Worm (Caenorhabditis elegans) whole organism, mixed stage, embryonic: ENCODE results near the gene arl-3.

ENCODE experiments used
- M03D4.4 ChIP-seq: sonication (generic microtip); optimal IDR thresholded peaks from 2 replicates; lab custom pipeline; 2017; ENCODE audit warnings: mild to moderate bottlenecking, missing genetic modification characterization, missing compliant biosample characterization
- bed-3 ChIP-seq: fragments of 200-800 bp; sonication (Bioruptor generic); optimal IDR thresholded peaks from 3 replicates; lab custom pipeline; 2018; ENCODE audit warnings: mild to moderate bottlenecking, missing genetic modification characterization, moderate library complexity, missing compliant biosample characterization
- blmp-1 ChIP-seq: fragments of 150-350 bp; optimal IDR thresholded peaks from 2 replicates; lab custom pipeline; 2014; ENCODE audit warnings: missing biosample characterization, missing genetic modification characterization
- ceh-43 ChIP-seq: fragments of 200-800 bp; sonication (Bioruptor generic); optimal IDR thresholded peaks from 2 replicates; lab custom pipeline; 2018; ENCODE audit warnings: mild to moderate bottlenecking, missing genetic modification characterization, moderate library complexity, missing compliant biosample characterization
- ceh-83 ChIP-seq: fragments of 200-800 bp; sonication (Bioruptor generic); optimal IDR thresholded peaks from 2 replicates; lab custom pipeline; 2018; ENCODE audit warnings: mild to moderate bottlenecking, missing genetic modification characterization, missing compliant biosample characterization
- ces-1 ChIP-seq: fragments of 150-350 bp; optimal IDR thresholded peaks from 2 replicates; lab custom pipeline; 2014; ENCODE audit warnings: missing biosample characterization, missing genetic modification reagents, missing genetic modification characterization
- cnd-1 ChIP-seq: fragments of 200-800 bp; sonication (Bioruptor generic); optimal IDR thresholded peaks from 2 replicates; lab custom pipeline; 2018; ENCODE audit warnings: mild to moderate bottlenecking, missing genetic modification characterization, missing compliant biosample characterization
- drap-1 ChIP-seq: fragments of 200-800 bp; sonication (Bioruptor generic); optimal IDR thresholded peaks from 3 replicates; lab custom pipeline; 2018; ENCODE audit warnings: mild to moderate bottlenecking, missing genetic modification characterization, missing compliant biosample characterization
- elt-1 ChIP-seq: sonication (generic microtip); optimal IDR thresholded peaks from 2 replicates; lab custom pipeline; 2017; ENCODE audit warnings: missing genetic modification characterization, mild to moderate bottlenecking, missing compliant biosample characterization, antibody characterized with exemption, moderate library complexity, borderline replicate concordance; ENCODE audit not compliant: insufficient read depth
- elt-3 ChIP-seq: fragments of 150-350 bp; optimal IDR thresholded peaks from 2 replicates; lab custom pipeline; 2014; ENCODE audit warnings: missing biosample characterization, missing genetic modification characterization
- flh-1 ChIP-seq: fragments of 200-800 bp; sonication (Bioruptor generic); optimal IDR thresholded peaks from 2 replicates; lab custom pipeline; 2018; ENCODE audit warnings: mild to moderate bottlenecking, missing genetic modification characterization, moderate library complexity, missing compliant biosample characterization
- ham-2 ChIP-seq: fragments of 200-800 bp; sonication (Bioruptor generic); optimal IDR thresholded peaks from 2 replicates; lab custom pipeline; 2018; ENCODE audit warnings: mild to moderate bottlenecking, missing genetic modification characterization, missing compliant biosample characterization
- hlh-1 ChIP-seq: fragments of 150-350 bp; optimal IDR thresholded peaks from 2 replicates; lab custom pipeline; 2014; ENCODE audit warnings: missing biosample characterization, missing genetic modification reagents, missing genetic modification characterization
- lin-13 ChIP-seq: fragments of 150-350 bp; optimal IDR thresholded peaks from 2 replicates; lab custom pipeline; 2014; ENCODE audit warnings: missing biosample characterization, missing genetic modification characterization
- lin-32 ChIP-seq: fragments of 200-800 bp; sonication (Bioruptor generic); optimal IDR thresholded peaks from 2 replicates; lab custom pipeline; 2018; ENCODE audit warnings: mild to moderate bottlenecking, missing genetic modification characterization, missing compliant biosample characterization
- lsy-2 ChIP-seq: fragments of 150-350 bp; optimal IDR thresholded peaks from 2 replicates; lab custom pipeline; 2014; ENCODE audit warnings: missing biosample characterization, missing genetic modification characterization
- mab-5 ChIP-seq: fragments of 150-350 bp; optimal IDR thresholded peaks from 2 replicates; lab custom pipeline; 2014; ENCODE audit warnings: missing biosample characterization, missing genetic modification characterization
- mep-1 ChIP-seq: fragments of 150-350 bp; optimal IDR thresholded peaks from 2 replicates; lab custom pipeline; 2017; ENCODE audit warnings: missing biosample characterization, missing genetic modification reagents, missing genetic modification characterization, inconsistent platforms
- mls-2 ChIP-seq: sonication (generic microtip); optimal IDR thresholded peaks from 2 replicates; lab custom pipeline; 2016; ENCODE audit warnings: mild to moderate bottlenecking, missing genetic modification characterization, moderate library complexity, missing compliant biosample characterization
- nhr-12 ChIP-seq: fragments of 150-350 bp; optimal IDR thresholded peaks from 2 replicates; lab custom pipeline; 2014; ENCODE audit warnings: missing biosample characterization, missing genetic modification characterization
- nhr-2 ChIP-seq: fragments of 150-350 bp; optimal IDR thresholded peaks from 2 replicates; lab custom pipeline; 2014; ENCODE audit warnings: missing biosample characterization, missing genetic modification characterization
- nhr-237 ChIP-seq: fragments of 150-350 bp; optimal IDR thresholded peaks from 2 replicates; lab custom pipeline; 2014; ENCODE audit warnings: missing biosample characterization, missing genetic modification characterization
- nhr-28 ChIP-seq: fragments of 150-350 bp; optimal IDR thresholded peaks from 2 replicates; lab custom pipeline; 2014; ENCODE audit warnings: missing biosample characterization, missing genetic modification characterization
- nhr-76 ChIP-seq: sonication (generic microtip); optimal IDR thresholded peaks from 2 replicates; lab custom pipeline; 2017; ENCODE audit warnings: missing biosample characterization, missing genetic modification characterization
- pha-4 ChIP-seq: fragments of 150-350 bp; optimal IDR thresholded peaks from 2 replicates; lab custom pipeline; 2018; ENCODE audit warnings: missing biosample characterization, missing genetic modification reagents, missing genetic modification characterization
- sem-2 ChIP-seq: fragments of 200-800 bp; sonication (Bioruptor generic); optimal IDR thresholded peaks from 2 replicates; lab custom pipeline; 2018; ENCODE audit warnings: mild to moderate bottlenecking, missing genetic modification characterization, missing compliant biosample characterization
- snpc-4 ChIP-seq: fragments of 150-350 bp; optimal IDR thresholded peaks from 2 replicates; lab custom pipeline; 2014; ENCODE audit warnings: missing biosample characterization, missing genetic modification characterization
- tbx-8 ChIP-seq: fragments of 200-800 bp; sonication (Bioruptor generic); optimal IDR thresholded peaks from 2 replicates; lab custom pipeline; 2018; ENCODE audit warnings: mild to moderate bottlenecking, missing genetic modification characterization, moderate library complexity, missing compliant biosample characterization
- unc-120 ChIP-seq: sonication (generic microtip); optimal IDR thresholded peaks from 2 replicates; lab custom pipeline; 2017; ENCODE audit warnings: missing genetic modification characterization, missing compliant biosample characterization; ENCODE audit not compliant: poor library complexity, severe bottlenecking
- unc-39 ChIP-seq: fragments of 150-350 bp; optimal IDR thresholded peaks from 2 replicates; lab custom pipeline; 2014; ENCODE audit warnings: missing biosample characterization, missing genetic modification characterization
- unc-62 ChIP-seq: fragments of 150-350 bp; optimal IDR thresholded peaks from 2 replicates; lab custom pipeline; 2014; ENCODE audit warnings: missing biosample characterization, missing genetic modification reagents, missing genetic modification characterization
- zip-8 ChIP-seq: fragments of 150-350 bp; optimal IDR thresholded peaks from 2 replicates; lab custom pipeline; 2014; ENCODE audit warnings: missing biosample characterization, missing genetic modification characterization
- ztf-11 ChIP-seq: fragments of 150-350 bp; optimal IDR thresholded peaks from 2 replicates; lab custom pipeline; 2014; ENCODE audit warnings: missing biosample characterization, missing genetic modification characterization

arl-3 gene

ce11 chrII:14616402-14616801 is 10.1 kb downstream of the arl-3 start:
- TF ChIP-seq unc-62 (GFP tag; lab: Kevin White, UChicago), result no peak
- TF ChIP-seq nhr-12 (tag; lab: Kevin White, UChicago), result no peak

- TF ChIP-seq nhr-12 (tag; lab: Kevin White, UChicago), result no peak
- TF ChIP-seq cnd-1 (tag; lab: Kevin White, UChicago), result no peak
- TF ChIP-seq drap-1 (GFP tag; lab: Kevin White, UChicago), result no peak
- no peak for TF ChIP-seq ces-1 (GFP tag; lab: Kevin White, UChicago)
- TF ChIP-seq mep-1 (tag; lab: Kevin White, UChicago), result no peak
- no peak for TF ChIP-seq nhr-76 (tag; lab: Kevin White, UChicago)
- no peak for TF ChIP-seq pha-4 (tag; lab: Kevin White, UChicago)
- TF ChIP-seq elt-3 (tag; lab: Kevin White, UChicago), result no peak
- TF ChIP-seq mab-5, result no peak
- no peak for TF ChIP-seq M03D4.4 (tag; lab: Kevin White, UChicago)
- no peak for TF ChIP-seq ztf-11 (tag; lab: Kevin White, UChicago)
- no peak for TF ChIP-seq nhr-237 (tag; lab: Kevin White, UChicago)
- TF ChIP-seq sem-2 (GFP tag; lab: Kevin White, UChicago), result no peak
- no peak for TF ChIP-seq unc-39 (tag; lab: Kevin White, UChicago)
- no peak for TF ChIP-seq ham-2
- TF ChIP-seq mls-2 (tag; lab: Kevin White, UChicago), result no peak
- no peak for TF ChIP-seq unc-62 (GFP tag; lab: Kevin White, UChicago)
- no peak for TF ChIP-seq blmp-1
- no peak for TF ChIP-seq unc-120 (tag; lab: Kevin White, UChicago)
- no peak for TF ChIP-seq snpc-4 (tag; lab: Kevin White, UChicago)
- TF ChIP-seq, all 35 proteins: peak for 0
These were observed 10.7 kb downstream of the arl-3 start for ce11 chrII:14616927-14617326.

DNA sequence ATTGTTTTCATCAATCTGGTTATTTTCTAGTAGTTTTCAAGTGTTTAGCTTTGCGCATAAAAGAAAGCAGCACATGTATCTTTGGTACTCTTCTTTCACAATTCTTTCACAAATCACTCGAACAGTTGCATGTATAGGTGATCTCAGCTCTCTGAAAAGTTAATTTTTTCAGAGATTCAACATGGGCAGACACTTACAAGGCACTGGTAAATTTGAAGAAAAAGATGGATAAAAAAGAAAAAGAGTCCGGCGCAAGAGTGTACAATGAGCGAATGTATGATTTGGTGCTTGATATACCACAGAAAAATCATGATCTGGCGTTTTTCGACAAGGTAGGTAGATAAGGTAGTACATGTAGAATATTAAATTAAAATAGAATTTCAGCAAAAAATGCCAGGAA is 11.9 kb downstream of the arl-3 start:
- no peak for TF ChIP-seq nhr-237 (tag; lab: Kevin White, UChicago)
- no peak for TF ChIP-seq mab-5
- no peak for TF ChIP-seq unc-120 (tag; lab: Kevin White, UChicago)
- no peak for TF ChIP-seq M03D4.4 (tag; lab: Kevin White, UChicago)
- TF ChIP-seq elt-1 (tag; lab: Kevin White, UChicago), result no peak
- no peak for TF ChIP-seq nhr-2 (tag; lab: Kevin White, UChicago)
- no peak for TF ChIP-seq ceh-83 (GFP tag; lab: Kevin White, UChicago)
- TF ChIP-seq ham-2, result no peak
- TF ChIP-seq flh-1, result no peak
- TF ChIP-seq nhr-12 (tag; lab: Kevin White, UChicago), result no peak
- no peak for TF ChIP-seq ceh-43 (GFP tag; lab: Kevin White, UChicago)
- no peak for TF ChIP-seq elt-3 (tag; lab: Kevin White, UChicago)
- TF ChIP-seq zip-8, result no peak
- TF ChIP-seq lsy-2 (tag; lab: Kevin White, UChicago), result no peak
- no peak for TF ChIP-seq tbx-8
- no peak for TF ChIP-seq hlh-1 (tag; lab: Kevin White, UChicago)
- TF ChIP-seq ztf-11 (tag; lab: Kevin White, UChicago), result no peak
- no peak for TF ChIP-seq drap-1 (GFP tag; lab: Kevin White, UChicago)
- no peak for TF ChIP-seq lin-13 (tag; lab: Kevin White, UChicago)

DNA sequence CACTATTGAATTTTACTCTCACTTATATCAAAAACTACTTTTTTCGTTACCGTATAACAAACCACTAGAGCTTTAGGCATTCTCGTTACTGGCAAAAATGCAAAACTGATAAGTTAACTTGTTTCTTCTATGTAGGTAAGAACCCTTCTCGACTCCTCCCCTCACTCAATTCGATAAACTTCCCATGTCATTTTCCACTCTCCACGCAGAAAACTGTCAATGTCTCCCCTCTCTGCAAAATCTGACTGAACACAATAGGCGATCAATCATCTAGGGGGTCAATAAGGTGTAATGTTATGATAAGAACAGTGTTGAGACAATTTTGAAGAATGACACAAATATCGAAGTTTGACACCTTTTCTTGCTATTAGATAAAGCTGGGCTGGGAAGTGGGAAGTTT is 12.5 kb downstream of the arl-3 start:
- TF ChIP-seq bed-3 (GFP tag; lab: Kevin White, UChicago), result no peak
- no peak for TF ChIP-seq mep-1 (tag; lab: Kevin White, UChicago)
- no peak for TF ChIP-seq M03D4.4 (tag; lab: Kevin White, UChicago)
- TF ChIP-seq hlh-1 (tag; lab: Kevin White, UChicago), result no peak
- TF ChIP-seq nhr-28 (tag; lab: Kevin White, UChicago), result no peak
- TF ChIP-seq nhr-12 (tag; lab: Kevin White, UChicago), result no peak
- TF ChIP-seq lin-32 (GFP tag; lab: Kevin White, UChicago), result no peak
- TF ChIP-seq snpc-4 (tag; lab: Kevin White, UChicago), result no peak
- TF ChIP-seq unc-62 (GFP tag; lab: Kevin White, UChicago), result no peak
- no peak for TF ChIP-seq pha-4 (tag; lab: Kevin White, UChicago)
- no peak for TF ChIP-seq zip-8
- TF ChIP-seq mls-2 (tag; lab: Kevin White, UChicago), result no peak
- no peak for TF ChIP-seq unc-39 (tag; lab: Kevin White, UChicago)
- no peak for TF ChIP-seq elt-3 (tag; lab: Kevin White, UChicago)
